In the genomic region with DNA sequence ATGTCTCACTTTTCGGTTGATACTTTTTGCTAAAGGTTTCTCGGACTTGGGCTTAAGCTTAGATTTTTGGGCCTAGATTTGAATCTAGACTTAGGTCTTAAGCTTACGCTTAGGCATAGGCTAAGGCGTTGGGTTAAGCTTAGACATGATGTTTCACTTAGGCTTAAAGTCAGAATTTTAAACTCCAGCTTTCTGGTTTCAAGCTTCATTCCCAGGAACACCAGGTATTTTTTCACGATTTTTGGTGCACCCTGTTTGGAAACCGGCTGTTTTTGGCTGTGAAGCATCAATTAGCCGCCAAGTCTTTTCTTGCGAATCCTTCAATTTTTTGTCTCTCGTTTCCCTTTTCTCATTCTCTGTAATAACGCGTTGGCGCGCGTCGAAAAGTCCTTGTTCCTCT, we compare ENCODE assay signal across 3 worm cellular contexts.
TF ChIP-seq lines count a peak whose summit lies in the region.

No protein-coding gene starts in this region.

TF ChIP-seq in whole organism, L4 larva, 104 proteins besides CTCF, POLR2A, EP300 and RAD21:
- no peak for TF ChIP-seq egl-43 (GFP tag; IDR thresholded peaks at IDR 0.05; lab: Robert Waterston, UW)
- no peak for TF ChIP-seq F37D6.2 (tag; optimal IDR thresholded peaks at IDR 0.05; lab: Kevin White, UChicago)
- TF ChIP-seq mes-2 (tag; optimal IDR thresholded peaks at IDR 0.05; lab: Kevin White, UChicago; ENCODE audit: poor library complexity, severe bottlenecking), result no peak
- TF ChIP-seq unc-62 (GFP tag; optimal IDR thresholded peaks at IDR 0.05 in 1 of 2; lab: Kevin White, UChicago), result peak in 1 of 2 experiments; percentile 95
- no peak for TF ChIP-seq unc-62 (tag; optimal IDR thresholded peaks at IDR 0.05; lab: Kevin White, UChicago)
- TF ChIP-seq pha-4 (GFP tag; IDR thresholded peaks at IDR 0.05; lab: Robert Waterston, UW), result no peak
- TF ChIP-seq pha-4 (tag; optimal IDR thresholded peaks at IDR 0.05; lab: Kevin White, UChicago), result no peak
- TF ChIP-seq hif-1 (tag; optimal IDR thresholded peaks at IDR 0.05; lab: Kevin White, UChicago), result no peak
- peak; percentile 22 for TF ChIP-seq aha-1 (tag; lab: Kevin White, UChicago)
- no peak for TF ChIP-seq hmg-1.1 (GFP tag; IDR thresholded peaks at IDR 0.05; lab: Robert Waterston, UW)
- TF ChIP-seq dve-1 (tag; optimal IDR thresholded peaks at IDR 0.05; lab: Kevin White, UChicago; ENCODE audit: insufficient read depth), result no peak
- TF ChIP-seq mdl-1 (tag; optimal IDR thresholded peaks at IDR 0.05; lab: Kevin White, UChicago), result no peak
- no peak for TF ChIP-seq F49E8.2 (tag; optimal IDR thresholded peaks at IDR 0.05; lab: Kevin White, UChicago; ENCODE audit: borderline replicate concordance)
- no peak for TF ChIP-seq skn-1 (tag; optimal IDR thresholded peaks at IDR 0.05; lab: Kevin White, UChicago)

TF ChIP-seq in whole organism, early embryonic, 17 proteins besides CTCF, POLR2A, EP300 and RAD21:
- TF ChIP-seq pes-1 (GFP tag; IDR thresholded peaks at IDR 0.05; lab: Robert Waterston, UW), result no peak
- TF ChIP-seq tbx-37 (GFP tag; conservative IDR thresholded peaks at IDR 0.05; lab: Robert Waterston, UW), result 0 out of 2 replicates have a peak, but pooled peaks have one; percentile 2

TF ChIP-seq in whole organism, young adult, 124 proteins besides CTCF, POLR2A, EP300 and RAD21:
- TF ChIP-seq egl-18 (GFP tag; IDR thresholded peaks at IDR 0.05; lab: Robert Waterston, UW) (no peak), F37B4.10 (GFP tag; IDR thresholded peaks at IDR 0.05; lab: Robert Waterston, UW) (0 out of 2 replicates have a peak, but pooled peaks have one; percentile 41)
